Worm (Caenorhabditis elegans) whole organism, young adult: ENCODE measurements around the gene K09E9.7.

Source experiments
- let-607 ChIP-seq, 2 experiments: fragments of 200-800 bp in 1 of 2; sonication (Bioruptor generic) in 1 of 2; sonication (generic microtip) in 1 of 2; optimal IDR thresholded peaks; 2 replicates each; lab custom pipeline; 2016 to 2018; ENCODE audit warnings: mild to moderate bottlenecking in 2 of 2, missing compliant biosample characterization in 2 of 2, missing genetic modification characterization in 2 of 2, moderate library complexity in 2 of 2, missing genotype in 1 of 2
- lin-35 ChIP-seq, 3 experiments: fragments of 150-350 bp in 2 of 3; sonication (generic microtip) in 1 of 3; optimal IDR thresholded peaks; 2 replicates each; lab custom pipeline; 2014 to 2018; ENCODE audit warnings: missing biosample characterization in 3 of 3, missing genetic modification characterization in 3 of 3, missing genetic modification reagents in 3 of 3

ce11 chrX:15594019-15594418 is 46.7 kb upstream of the K09E9.7 start:
- no peak for TF ChIP-seq lin-35 (GFP tag; optimal IDR thresholded peaks at IDR 0.05; lab: Kevin White, UChicago)
- TF ChIP-seq let-607 (tag; optimal IDR thresholded peaks at IDR 0.05; lab: Kevin White, UChicago): no peak
